Worm (Caenorhabditis elegans) whole organism, late embryonic: Measurements from ENCODE around the gene phat-3.

Experiments used
- C08G9.2 ChIP-seq: sonication (generic microtip); optimal IDR thresholded peaks from 2 replicates; lab custom pipeline; 2016; ENCODE audit warnings: mild to moderate bottlenecking, missing genetic modification characterization, moderate library complexity, missing compliant biosample characterization
- F13H6.1 ChIP-seq: sonication (generic microtip); optimal IDR thresholded peaks from 2 replicates; lab custom pipeline; 2016; ENCODE audit warnings: missing genetic modification characterization, missing compliant biosample characterization
- K09A11.1 ChIP-seq: sonication (generic microtip); optimal IDR thresholded peaks from 2 replicates; lab custom pipeline; 2017; ENCODE audit warnings: antibody characterized with exemption, mild to moderate bottlenecking, missing genetic modification characterization, missing compliant biosample characterization; ENCODE audit not compliant: insufficient read depth
- T23F11.4 ChIP-seq: fragments of 200-800 bp; sonication (Bioruptor generic); optimal IDR thresholded peaks from 2 replicates; lab custom pipeline; 2018; ENCODE audit warnings: mild to moderate bottlenecking, missing genetic modification characterization, missing compliant biosample characterization
- ahr-1 ChIP-seq: sonication (generic microtip); optimal IDR thresholded peaks from 2 replicates; lab custom pipeline; 2016; ENCODE audit warnings: missing genetic modification characterization, missing compliant biosample characterization
- ama-1 ChIP-seq: fragments of 150-350 bp; optimal IDR thresholded peaks from 2 replicates; lab custom pipeline; 2014
- ceh-14 ChIP-seq: sonication (generic microtip); optimal IDR thresholded peaks from 2 replicates; lab custom pipeline; 2016; ENCODE audit warnings: missing genotype, missing genetic modification characterization, missing compliant biosample characterization
- ceh-18 ChIP-seq: sonication (generic microtip); optimal IDR thresholded peaks from 2 replicates; lab custom pipeline; 2016; ENCODE audit warnings: missing genetic modification characterization, missing compliant biosample characterization
- ceh-19 ChIP-seq: fragments of 200-800 bp; sonication (Bioruptor generic); optimal IDR thresholded peaks from 2 replicates; lab custom pipeline; 2018; ENCODE audit warnings: mild to moderate bottlenecking, missing genetic modification characterization, missing compliant biosample characterization
- ceh-22 ChIP-seq: sonication (generic microtip); optimal IDR thresholded peaks from 2 replicates; lab custom pipeline; 2017; ENCODE audit warnings: missing biosample characterization, missing genetic modification characterization
- ceh-24 ChIP-seq: sonication (generic microtip); optimal IDR thresholded peaks from 2 replicates; lab custom pipeline; 2016; ENCODE audit warnings: mild to moderate bottlenecking, missing genetic modification characterization, missing compliant biosample characterization
- ceh-31 ChIP-seq: sonication (generic microtip); optimal IDR thresholded peaks from 2 replicates; lab custom pipeline; 2016; ENCODE audit warnings: missing genetic modification characterization, missing compliant biosample characterization
- ceh-45 ChIP-seq: fragments of 200-800 bp; sonication (Bioruptor generic); IDR thresholded peaks from 2 replicates; pipeline ENCODE4 v1.3.6; 2022; ENCODE audit warnings: missing genetic modification reagents, missing genetic modification characterization, missing compliant biosample characterization
- ceh-48 ChIP-seq: sonication (generic microtip); optimal IDR thresholded peaks from 2 replicates; lab custom pipeline; 2016; ENCODE audit warnings: missing genetic modification characterization, inconsistent platforms, missing compliant biosample characterization
- dmd-4 ChIP-seq: sonication (generic microtip); optimal IDR thresholded peaks from 2 replicates; lab custom pipeline; 2016; ENCODE audit warnings: borderline replicate concordance, missing genetic modification characterization, missing compliant biosample characterization
- elt-4 ChIP-seq: sonication (generic microtip); optimal IDR thresholded peaks from 2 replicates; lab custom pipeline; 2016; ENCODE audit warnings: missing genetic modification characterization, missing compliant biosample characterization
- fkh-10 ChIP-seq: fragments of 150-350 bp; optimal IDR thresholded peaks from 2 replicates; lab custom pipeline; 2014; ENCODE audit warnings: missing biosample characterization, missing genetic modification reagents, missing genetic modification characterization
- hlh-13 ChIP-seq: fragments of 200-800 bp; sonication (Bioruptor generic); optimal IDR thresholded peaks from 2 replicates; lab custom pipeline; 2018; ENCODE audit warnings: mild to moderate bottlenecking, missing genetic modification characterization, missing compliant biosample characterization
- hlh-30 ChIP-seq: sonication (generic microtip); optimal IDR thresholded peaks from 2 replicates; lab custom pipeline; 2017; ENCODE audit warnings: antibody characterized with exemption, missing genetic modification characterization, missing compliant biosample characterization; ENCODE audit not compliant: insufficient read depth
- hlh-6 ChIP-seq: sonication (generic microtip); optimal IDR thresholded peaks from 2 replicates; lab custom pipeline; 2016; ENCODE audit warnings: missing genotype, missing genetic modification characterization, missing compliant biosample characterization
- hlh-8 ChIP-seq: sonication (generic microtip); optimal IDR thresholded peaks from 2 replicates; lab custom pipeline; 2016; ENCODE audit warnings: missing genotype, missing genetic modification characterization, missing compliant biosample characterization
- lim-6 ChIP-seq: sonication (generic microtip); optimal IDR thresholded peaks from 2 replicates; lab custom pipeline; 2016; ENCODE audit warnings: missing genetic modification characterization, missing compliant biosample characterization
- madf-2 ChIP-seq: sonication (generic microtip); optimal IDR thresholded peaks from 2 replicates; lab custom pipeline; 2017; ENCODE audit warnings: missing genetic modification characterization, missing compliant biosample characterization
- mec-3 ChIP-seq: sonication (generic microtip); optimal IDR thresholded peaks from 2 replicates; lab custom pipeline; 2016; ENCODE audit warnings: borderline replicate concordance, missing genetic modification characterization, missing compliant biosample characterization
- nfya-1 ChIP-seq: sonication (generic microtip); optimal IDR thresholded peaks from 2 replicates; lab custom pipeline; 2017; ENCODE audit warnings: missing genetic modification characterization, mild to moderate bottlenecking, missing compliant biosample characterization, antibody characterized with exemption, moderate library complexity
- nhr-11 ChIP-seq: fragments of 150-350 bp; optimal IDR thresholded peaks from 2 replicates; lab custom pipeline; 2014; ENCODE audit warnings: missing biosample characterization, missing genetic modification characterization
- odd-2 ChIP-seq: sonication (generic microtip); optimal IDR thresholded peaks from 2 replicates; lab custom pipeline; 2017; ENCODE audit warnings: antibody characterized with exemption, mild to moderate bottlenecking, missing genetic modification characterization, missing compliant biosample characterization
- pag-3 ChIP-seq: sonication (generic microtip); optimal IDR thresholded peaks from 2 replicates; lab custom pipeline; 2016; ENCODE audit warnings: missing compliant biosample characterization, missing genetic modification characterization, borderline replicate concordance
- pat-9 ChIP-seq: fragments of 200-800 bp; sonication (Bioruptor generic); optimal IDR thresholded peaks from 2 replicates; lab custom pipeline; 2018; ENCODE audit warnings: mild to moderate bottlenecking, missing genetic modification characterization, moderate library complexity, missing compliant biosample characterization
- pax-1 ChIP-seq: fragments of 150-350 bp; optimal IDR thresholded peaks from 2 replicates; lab custom pipeline; 2014; ENCODE audit warnings: missing biosample characterization, missing genetic modification characterization
- pha-4 ChIP-seq: fragments of 150-350 bp; optimal IDR thresholded peaks from 2 replicates; lab custom pipeline; 2018; ENCODE audit warnings: missing biosample characterization, missing genetic modification reagents, missing genetic modification characterization
- pros-1 ChIP-seq: fragments of 150-350 bp; optimal IDR thresholded peaks from 2 replicates; lab custom pipeline; 2014; ENCODE audit warnings: missing biosample characterization, missing genetic modification reagents, missing genetic modification characterization
- rnt-1 ChIP-seq: sonication (generic microtip); optimal IDR thresholded peaks from 2 replicates; lab custom pipeline; 2016; ENCODE audit warnings: missing genetic modification characterization, missing compliant biosample characterization
- sox-2 ChIP-seq: fragments of 200-800 bp; sonication (Bioruptor generic); IDR thresholded peaks from 2 replicates; pipeline ENCODE4 v1.3.6; 2022; ENCODE audit warnings: missing genetic modification reagents, missing genetic modification characterization, missing compliant biosample characterization
- syd-9 ChIP-seq: sonication (generic microtip); optimal IDR thresholded peaks from 2 replicates; lab custom pipeline; 2016; ENCODE audit warnings: mild to moderate bottlenecking, missing genetic modification characterization, moderate library complexity, missing compliant biosample characterization
- tbx-2 ChIP-seq: sonication (generic microtip); optimal IDR thresholded peaks from 2 replicates; lab custom pipeline; 2016; ENCODE audit warnings: missing genetic modification characterization, missing compliant biosample characterization
- ttx-3 ChIP-seq: sonication (generic microtip); optimal IDR thresholded peaks from 2 replicates; lab custom pipeline; 2016; ENCODE audit warnings: missing genetic modification reagents, missing genetic modification characterization, missing compliant biosample characterization
- unc-3 ChIP-seq, 2 experiments: fragments of 200-800 bp in 1 of 2; sonication (Bioruptor generic) in 1 of 2; sonication (generic microtip) in 1 of 2; conservative IDR thresholded peaks in 1 of 2; optimal IDR thresholded peaks in 1 of 2; 2 replicates each; pipeline versions ENCODE4 v1.3.6 to Lab custom; 2016 to 2022; ENCODE audit warnings: missing compliant biosample characterization in 2 of 2, missing genetic modification characterization in 2 of 2, missing genetic modification reagents in 1 of 2
- unc-86 ChIP-seq: sonication (generic microtip); optimal IDR thresholded peaks from 2 replicates; lab custom pipeline; 2016; ENCODE audit warnings: missing genetic modification characterization, missing compliant biosample characterization
- zip-5 ChIP-seq: sonication (generic microtip); optimal IDR thresholded peaks from 2 replicates; lab custom pipeline; 2016; ENCODE audit warnings: missing genetic modification characterization, missing compliant biosample characterization

The phat-3 gene

DNA sequence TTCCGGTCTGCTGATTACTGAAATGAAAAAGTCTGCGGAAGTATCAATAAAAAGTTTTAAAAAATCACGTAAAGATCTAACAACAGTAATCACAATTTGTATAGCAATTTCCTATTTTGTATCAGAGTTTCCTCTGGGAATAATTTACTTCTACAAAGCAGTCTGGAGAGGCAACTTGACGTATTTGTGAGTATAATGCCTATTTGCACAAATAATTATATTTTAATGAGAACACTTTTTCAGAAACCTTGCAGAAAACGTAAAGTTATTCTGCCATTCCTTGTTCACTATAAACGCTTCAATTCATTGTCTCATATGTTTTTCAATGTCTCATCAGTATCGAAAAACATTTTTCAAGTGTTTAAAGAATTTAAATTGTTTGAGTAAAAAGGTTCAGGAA, 25.1 kb upstream of the phat-3 start:
- TF ChIP-seq hlh-6 (tag; lab: Kevin White, UChicago) = no peak
- TF ChIP-seq ceh-19 (GFP tag; lab: Kevin White, UChicago) = no peak
- TF ChIP-seq tbx-2 (tag; lab: Kevin White, UChicago) = no peak
- no peak for TF ChIP-seq hlh-13 (GFP tag; lab: Kevin White, UChicago)
- no peak for TF ChIP-seq sox-2 (GFP tag; lab: Robert Waterston, UW)
- no peak for TF ChIP-seq nfya-1 (tag; lab: Kevin White, UChicago)
- no peak for TF ChIP-seq nhr-11
- TF ChIP-seq pha-4 (tag; lab: Kevin White, UChicago) = no peak
- TF ChIP-seq pros-1 (tag; lab: Kevin White, UChicago) = no peak
- TF ChIP-seq pax-1 (tag; lab: Kevin White, UChicago) = no peak
- TF ChIP-seq ceh-48 (tag; lab: Kevin White, UChicago) = no peak
- no peak for TF ChIP-seq lim-6
- TF ChIP-seq unc-3 (GFP tag; conservative IDR thresholded peaks at IDR 0.05; lab: Robert Waterston, UW) = no peak
- no peak for TF ChIP-seq unc-3 (tag; optimal IDR thresholded peaks at IDR 0.05; lab: Kevin White, UChicago)
- no peak for TF ChIP-seq hlh-8
- TF ChIP-seq ceh-14 = no peak
- no peak for TF ChIP-seq K09A11.1 (tag; lab: Kevin White, UChicago)

DNA sequence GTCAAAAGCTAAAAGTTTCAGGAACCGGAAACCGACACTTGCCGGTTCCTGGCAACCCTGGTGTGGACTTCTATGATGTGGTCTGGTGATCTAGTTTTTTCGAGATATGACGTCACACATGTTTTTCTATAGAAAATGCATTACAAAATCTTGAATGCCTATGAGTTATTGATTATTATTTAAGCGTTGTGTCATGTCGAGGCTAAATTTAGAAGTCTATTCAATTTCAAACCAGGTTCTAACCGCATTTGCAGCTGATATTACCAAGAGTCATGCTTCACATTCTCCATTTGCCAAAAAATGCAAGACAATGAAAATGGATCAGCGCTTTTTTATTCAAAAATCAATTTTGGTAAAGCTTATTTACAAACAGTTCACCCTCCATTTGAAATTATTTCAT, 24.5 kb upstream of the phat-3 start, which contains the start of gene K09D9.3:
TSS of gene K09D9.3 (plus strand) at position 301 of the 400 bp plus-strand sequence.
- TF ChIP-seq T23F11.4 (no peak), ceh-45 (GFP tag; lab: Robert Waterston, UW) (no peak), odd-2 (tag; lab: Kevin White, UChicago) (no peak), elt-4 (tag; lab: Kevin White, UChicago) (no peak), ama-1 (lab: Kevin White, UChicago) (no peak), pha-4 (tag; lab: Kevin White, UChicago) (no peak), dmd-4 (tag; lab: Kevin White, UChicago) (no peak), ceh-18 (tag; lab: Kevin White, UChicago) (no peak), hlh-6 (tag; lab: Kevin White, UChicago) (no peak), mec-3 (tag; lab: Kevin White, UChicago) (no peak), fkh-10 (GFP tag; lab: Kevin White, UChicago) (no peak), rnt-1 (tag; lab: Kevin White, UChicago) (no peak), ttx-3 (tag; lab: Kevin White, UChicago) (no peak), lim-6 (no peak), nhr-11 (no peak)
- TF ChIP-seq, all 69 proteins: peak for 0

DNA sequence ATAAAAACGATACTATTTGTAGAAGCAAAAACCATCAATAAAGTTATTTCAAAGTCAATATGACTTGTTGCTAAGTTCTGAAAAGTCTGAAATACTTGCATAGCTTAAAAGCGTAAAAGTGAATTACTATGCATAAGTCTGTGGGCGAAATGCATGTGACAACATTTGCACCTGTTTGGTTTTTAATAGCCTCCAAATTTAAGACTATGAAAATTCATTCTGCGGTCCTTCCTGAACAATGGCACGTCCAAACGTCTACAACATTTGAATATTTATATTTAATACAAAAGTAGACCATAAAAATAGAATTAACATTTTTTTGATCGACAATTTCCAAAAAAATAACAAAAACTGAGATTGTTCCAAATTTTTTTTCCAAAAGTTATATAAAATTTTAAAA, 22.0 kb upstream of the phat-3 start, which contains the start of gene K09D9.14:
TSS of gene K09D9.14 (minus strand) at position 101 of the 400 bp plus-strand sequence.
- TF ChIP-seq odd-2 (tag; lab: Kevin White, UChicago) = no peak
- TF ChIP-seq syd-9 (tag; lab: Kevin White, UChicago) = no peak
- no peak for TF ChIP-seq unc-3 (GFP tag; conservative IDR thresholded peaks at IDR 0.05; lab: Robert Waterston, UW)
- no peak for TF ChIP-seq unc-3 (tag; optimal IDR thresholded peaks at IDR 0.05; lab: Kevin White, UChicago)
- TF ChIP-seq hlh-30 (tag; lab: Kevin White, UChicago) = no peak

DNA sequence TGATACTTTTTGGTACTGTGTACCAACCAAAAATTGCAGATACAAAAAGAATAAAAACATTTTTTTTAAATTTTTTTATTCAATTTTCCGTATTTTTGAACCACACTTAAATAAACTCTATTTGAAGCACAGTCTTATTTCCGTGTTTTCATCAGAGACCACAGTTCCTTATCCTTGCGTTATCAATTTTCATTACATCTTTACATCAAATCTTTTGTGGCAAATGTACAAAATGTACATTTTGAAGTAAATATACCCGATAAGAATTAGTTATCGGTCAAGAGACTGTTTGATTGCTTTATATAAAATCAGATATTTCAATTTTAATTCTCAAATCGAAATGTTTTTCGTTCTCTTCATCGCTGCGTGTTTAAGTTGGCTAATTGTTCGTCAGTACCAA, 21.4 kb upstream of the phat-3 start, which contains the start of gene cyp-35A3:
TSS of gene cyp-35A3 (plus strand) at position 301 of the 400 bp plus-strand sequence.
- no peak for TF ChIP-seq ceh-24
- no peak for TF ChIP-seq ceh-22 (tag; lab: Kevin White, UChicago)
- TF ChIP-seq lim-6 = no peak
- TF ChIP-seq madf-2 (tag; lab: Kevin White, UChicago) = no peak
- TF ChIP-seq F13H6.1 (tag; lab: Kevin White, UChicago) = no peak
- TF ChIP-seq pag-3 (tag; lab: Kevin White, UChicago) = no peak
- no peak for TF ChIP-seq odd-2 (tag; lab: Kevin White, UChicago)
- TF ChIP-seq pat-9 (tag; lab: Kevin White, UChicago) = no peak
- no peak for TF ChIP-seq ceh-31 (tag; lab: Kevin White, UChicago)
- TF ChIP-seq K09A11.1 (tag; lab: Kevin White, UChicago) = no peak
- TF ChIP-seq syd-9 (tag; lab: Kevin White, UChicago) = no peak
- TF ChIP-seq C08G9.2 = no peak
- no peak for TF ChIP-seq unc-86 (tag; lab: Kevin White, UChicago)
- TF ChIP-seq rnt-1 (tag; lab: Kevin White, UChicago) = no peak
- no peak for TF ChIP-seq hlh-30 (tag; lab: Kevin White, UChicago)
- TF ChIP-seq ahr-1 (tag; lab: Kevin White, UChicago) = no peak
- no peak for TF ChIP-seq zip-5 (tag; lab: Kevin White, UChicago)
- no peak for TF ChIP-seq ttx-3 (tag; lab: Kevin White, UChicago)
